Worm (Caenorhabditis elegans) whole organism, L2 larva: Measurements from ENCODE around the gene unc-31.

ENCODE experiments used
- C34F6.9 ChIP-seq: fragments of 150-350 bp; optimal IDR thresholded peaks from 2 replicates; lab custom pipeline; 2014; ENCODE audit warnings: missing biosample characterization, missing genetic modification characterization
- R02D3.7 ChIP-seq: fragments of 150-350 bp; optimal IDR thresholded peaks from 2 replicates; lab custom pipeline; 2014; ENCODE audit warnings: missing biosample characterization, missing genetic modification characterization
- ZK546.5 ChIP-seq: sonication (generic microtip); optimal IDR thresholded peaks from 2 replicates; lab custom pipeline; 2017; ENCODE audit warnings: missing biosample characterization, missing genetic modification characterization
- alr-1 ChIP-seq: fragments of 150-350 bp; optimal IDR thresholded peaks from 2 replicates; lab custom pipeline; 2014; ENCODE audit warnings: missing biosample characterization, missing genetic modification characterization
- ama-1 ChIP-seq: fragments of 150-350 bp; optimal IDR thresholded peaks from 2 replicates; lab custom pipeline; 2018; ENCODE audit warnings: inconsistent platforms
- blmp-1 ChIP-seq: sonication (generic microtip); optimal IDR thresholded peaks from 2 replicates; lab custom pipeline; 2017; ENCODE audit warnings: missing genetic modification characterization, mild to moderate bottlenecking, missing compliant biosample characterization, antibody characterized with exemption, moderate library complexity; ENCODE audit not compliant: insufficient read depth
- ceh-16 ChIP-seq: fragments of 150-350 bp; optimal IDR thresholded peaks from 2 replicates; lab custom pipeline; 2014; ENCODE audit warnings: missing biosample characterization, missing genetic modification characterization
- ceh-82 ChIP-seq: fragments of 150-350 bp; optimal IDR thresholded peaks from 2 replicates; lab custom pipeline; 2014; ENCODE audit warnings: missing biosample characterization, missing genetic modification characterization
- crh-2 ChIP-seq: sonication (generic microtip); optimal IDR thresholded peaks from 2 replicates; lab custom pipeline; 2017; ENCODE audit warnings: missing biosample characterization, missing genetic modification characterization
- elt-1 ChIP-seq: fragments of 150-350 bp; optimal IDR thresholded peaks from 2 replicates; lab custom pipeline; 2014; ENCODE audit warnings: missing biosample characterization, missing genetic modification characterization
- elt-3 ChIP-seq: sonication (generic microtip); optimal IDR thresholded peaks from 2 replicates; lab custom pipeline; 2017; ENCODE audit warnings: missing biosample characterization, missing genetic modification characterization
- fos-1 ChIP-seq: fragments of 150-350 bp; optimal IDR thresholded peaks from 2 replicates; lab custom pipeline; 2014; ENCODE audit warnings: missing biosample characterization, missing genetic modification characterization
- gmeb-1 ChIP-seq: fragments of 150-350 bp; optimal IDR thresholded peaks from 2 replicates; lab custom pipeline; 2014; ENCODE audit warnings: missing biosample characterization, missing genetic modification characterization
- lin-11 ChIP-seq: fragments of 150-350 bp; sonication (generic microtip); optimal IDR thresholded peaks from 2 replicates; lab custom pipeline; 2014; ENCODE audit warnings: missing biosample characterization, missing genetic modification characterization, inconsistent platforms, mixed read lengths
- lin-13 ChIP-seq: fragments of 150-350 bp; optimal IDR thresholded peaks from 2 replicates; lab custom pipeline; 2014; ENCODE audit warnings: missing biosample characterization, missing genetic modification reagents, missing genetic modification characterization
- lsy-2 ChIP-seq, 2 experiments: fragments of 150-350 bp in 1 of 2; sonication (generic microtip) in 1 of 2; optimal IDR thresholded peaks; 2 replicates each; lab custom pipeline; 2014 to 2017; ENCODE audit warnings: missing biosample characterization in 2 of 2, missing genetic modification characterization in 2 of 2
- mbf-1 ChIP-seq: sonication (generic microtip); optimal IDR thresholded peaks from 2 replicates; lab custom pipeline; 2017; ENCODE audit warnings: missing biosample characterization, missing genetic modification characterization
- mdl-1 ChIP-seq, 2 experiments: fragments of 150-350 bp in 1 of 2; sonication (generic microtip) in 1 of 2; optimal IDR thresholded peaks; 2 replicates each; lab custom pipeline; 2017; ENCODE audit warnings: missing biosample characterization in 2 of 2, missing genetic modification characterization in 2 of 2
- nhr-11 ChIP-seq: fragments of 150-350 bp; optimal IDR thresholded peaks from 2 replicates; lab custom pipeline; 2014; ENCODE audit warnings: missing biosample characterization, missing genetic modification characterization
- nhr-12 ChIP-seq: fragments of 150-350 bp; optimal IDR thresholded peaks from 2 replicates; lab custom pipeline; 2014; ENCODE audit warnings: missing biosample characterization, missing genetic modification characterization
- nhr-129 ChIP-seq: fragments of 150-350 bp; optimal IDR thresholded peaks from 2 replicates; lab custom pipeline; 2014; ENCODE audit warnings: missing biosample characterization, missing genetic modification characterization
- nhr-21 ChIP-seq: fragments of 150-350 bp; optimal IDR thresholded peaks from 2 replicates; lab custom pipeline; 2014; ENCODE audit warnings: missing biosample characterization, missing genetic modification characterization
- nhr-23 ChIP-seq: fragments of 150-350 bp; optimal IDR thresholded peaks from 2 replicates; lab custom pipeline; 2014; ENCODE audit warnings: missing biosample characterization, missing genetic modification reagents, missing genetic modification characterization
- nhr-237 ChIP-seq: fragments of 150-350 bp; optimal IDR thresholded peaks from 2 replicates; lab custom pipeline; 2014; ENCODE audit warnings: missing biosample characterization, missing genetic modification characterization
- nhr-25 ChIP-seq: fragments of 150-350 bp; sonication (generic microtip); optimal IDR thresholded peaks from 3 replicates; lab custom pipeline; 2014; ENCODE audit warnings: missing biosample characterization, missing genetic modification characterization
- nhr-77 ChIP-seq: fragments of 150-350 bp; optimal IDR thresholded peaks from 2 replicates; lab custom pipeline; 2014; ENCODE audit warnings: missing biosample characterization, missing genetic modification characterization
- peb-1 ChIP-seq: fragments of 150-350 bp; optimal IDR thresholded peaks from 2 replicates; lab custom pipeline; 2014; ENCODE audit warnings: missing biosample characterization, missing genetic modification characterization
- sma-3 ChIP-seq: sonication (generic microtip); optimal IDR thresholded peaks from 2 replicates; lab custom pipeline; 2016; ENCODE audit warnings: missing genetic modification reagents, missing genetic modification characterization, missing compliant biosample characterization
- unc-39 ChIP-seq: fragments of 150-350 bp; optimal IDR thresholded peaks from 2 replicates; lab custom pipeline; 2014; ENCODE audit warnings: missing biosample characterization, missing genetic modification characterization
- unc-55 ChIP-seq: fragments of 150-350 bp; sonication (generic microtip); optimal IDR thresholded peaks from 3 replicates; lab custom pipeline; 2014; ENCODE audit warnings: missing biosample characterization, missing genetic modification reagents, missing genetic modification characterization
- unc-62 ChIP-seq: fragments of 150-350 bp; optimal IDR thresholded peaks from 2 replicates; lab custom pipeline; 2014; ENCODE audit warnings: missing biosample characterization, missing genetic modification reagents, missing genetic modification characterization
- zag-1 ChIP-seq: fragments of 150-350 bp; optimal IDR thresholded peaks from 2 replicates; lab custom pipeline; 2014; ENCODE audit warnings: missing biosample characterization, missing genetic modification characterization
- ztf-1 ChIP-seq: fragments of 200-800 bp; sonication (Bioruptor generic); conservative IDR thresholded peaks from 2 replicates; pipeline ENCODE4 v1.3.6; 2022; ENCODE audit warnings: missing genetic modification characterization, missing compliant biosample characterization

Gene unc-31

ce11 chrIV:12725228-12725627 lies 48.4 kb upstream of the unc-31 start:
- no peak for TF ChIP-seq peb-1 (tag; lab: Kevin White, UChicago)
- no peak for TF ChIP-seq R02D3.7 (tag; lab: Kevin White, UChicago)
- TF ChIP-seq lsy-2 (tag; optimal IDR thresholded peaks at IDR 0.05; lab: Kevin White, UChicago): no peak
- no peak for TF ChIP-seq nhr-77
- TF ChIP-seq mdl-1 (tag; optimal IDR thresholded peaks at IDR 0.05; lab: Kevin White, UChicago): no peak
- TF ChIP-seq ZK546.5 (tag; lab: Kevin White, UChicago): no peak
- TF ChIP-seq gmeb-1 (tag; lab: Kevin White, UChicago): no peak

DNA sequence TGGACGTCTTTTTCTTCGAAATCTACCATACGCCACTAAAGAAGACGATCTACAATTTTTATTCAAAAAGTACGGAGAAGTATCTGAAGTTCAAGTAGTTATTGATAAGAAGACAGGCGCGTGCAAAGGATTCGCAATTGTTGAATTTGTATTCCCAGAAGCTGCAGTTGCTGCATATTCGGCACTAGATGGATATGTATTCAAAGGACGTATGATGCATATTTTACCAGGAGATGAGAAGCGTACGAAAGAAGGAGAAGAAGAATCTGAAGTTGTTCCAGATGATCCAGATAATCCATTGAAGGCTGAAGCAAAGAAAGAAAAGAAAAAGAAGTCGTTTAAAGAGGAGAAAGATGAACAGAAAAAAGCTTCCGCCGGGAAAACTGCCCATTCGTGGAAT lies 47.7 kb upstream of the unc-31 start:
- TF ChIP-seq nhr-11 (tag; lab: Kevin White, UChicago) (no peak), sma-3 (GFP tag; lab: Kevin White, UChicago) (no peak), mbf-1 (tag; lab: Kevin White, UChicago) (no peak), crh-2 (tag; lab: Kevin White, UChicago) (no peak), nhr-21 (no peak)

DNA sequence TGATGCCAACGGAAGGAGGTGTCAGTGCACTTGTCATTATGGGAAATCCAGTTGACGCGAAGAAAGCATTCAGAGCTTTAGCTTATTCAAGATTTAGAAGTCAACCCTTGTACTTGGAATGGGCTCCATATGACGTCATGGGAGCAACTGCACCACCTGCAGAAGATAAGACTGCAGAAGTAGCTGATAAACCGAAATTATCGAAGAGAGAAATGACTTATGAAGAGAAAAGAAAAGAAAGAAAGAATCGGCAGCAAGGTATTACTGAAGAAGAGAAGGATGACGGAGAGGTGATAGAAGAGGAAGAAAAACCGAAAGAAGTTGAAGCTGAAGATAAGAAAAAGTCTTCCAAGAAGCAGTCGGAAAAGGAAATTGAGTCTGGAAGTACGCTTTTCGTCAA lies 45.5 kb upstream of the unc-31 start:
- no peak for TF ChIP-seq alr-1 (tag; lab: Kevin White, UChicago)
- peak; percentile 80 for TF ChIP-seq fos-1

- TF ChIP-seq ceh-16 (tag; lab: Kevin White, UChicago): no peak
- no peak for TF ChIP-seq nhr-25 (tag; lab: Kevin White, UChicago)
- TF ChIP-seq elt-3 (tag; lab: Kevin White, UChicago): no peak
- no peak for TF ChIP-seq ama-1
- no peak for TF ChIP-seq elt-1 (tag; lab: Kevin White, UChicago)
Observed at ce11 chrIV:12741438-12741837, 32.2 kb upstream of the unc-31 start, which contains the start of gene T23F6.5. Gene T23F6.5, minus strand, starts transcription at chrIV:12741538.

DNA sequence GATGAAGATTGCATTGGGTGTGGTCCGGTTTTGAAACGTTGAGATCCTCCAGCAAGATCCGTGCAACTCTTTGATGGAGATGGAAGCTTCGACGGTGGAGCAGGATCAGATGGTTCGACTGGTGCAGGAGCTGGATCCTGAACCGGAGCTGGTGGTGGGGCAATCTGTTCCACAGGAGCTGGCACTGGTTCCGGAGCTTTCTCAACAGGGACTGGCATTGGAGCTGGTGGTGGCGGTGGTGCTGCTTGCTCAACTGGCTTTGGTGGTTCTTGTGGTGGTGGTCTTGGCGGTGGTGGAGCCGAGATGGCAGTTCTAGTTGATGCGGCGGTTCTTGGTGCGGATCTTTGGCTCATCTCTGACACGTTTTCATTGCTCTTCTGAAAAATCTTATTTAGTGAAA lies 30.0 kb upstream of the unc-31 start:
- TF ChIP-seq unc-39 (tag; lab: Kevin White, UChicago): no peak

DNA sequence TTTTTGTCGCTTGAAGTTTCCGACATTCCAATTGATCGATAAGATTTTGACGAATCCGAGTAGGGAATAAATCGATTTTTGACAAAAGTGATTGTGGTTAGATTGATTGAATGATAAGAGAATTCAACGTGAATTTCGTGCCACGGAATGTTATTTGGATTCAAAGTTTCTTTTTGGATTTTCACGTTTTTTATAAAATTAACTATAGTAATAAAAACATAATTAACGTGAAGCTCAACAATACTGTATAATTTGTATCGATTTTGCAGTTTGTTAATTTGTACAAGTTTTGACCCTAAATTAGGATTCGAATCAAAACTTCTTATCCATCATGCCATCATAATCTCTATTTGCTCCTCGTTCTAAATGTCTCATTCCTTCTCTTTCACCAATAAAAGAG lies 29.0 kb upstream of the unc-31 start, which contains the start of gene C36H8.1:
Gene C36H8.1, minus strand, starts transcription at position 101 of the 400 bp plus-strand sequence.
- no peak for TF ChIP-seq unc-62 (GFP tag; lab: Kevin White, UChicago)
- TF ChIP-seq, all 48 proteins: peak for 0

- TF ChIP-seq sma-3 (GFP tag; lab: Kevin White, UChicago) (no peak), lsy-2 (tag; optimal IDR thresholded peaks at IDR 0.05; lab: Kevin White, UChicago) (no peak), R02D3.7 (tag; lab: Kevin White, UChicago) (no peak), peb-1 (tag; lab: Kevin White, UChicago) (no peak), zag-1 (no peak), ceh-82 (tag; lab: Kevin White, UChicago) (no peak), lin-11 (no peak), elt-3 (tag; lab: Kevin White, UChicago) (no peak), crh-2 (tag; lab: Kevin White, UChicago) (no peak), ama-1 (no peak), ZK546.5 (tag; lab: Kevin White, UChicago) (no peak)
- TF ChIP-seq, all 48 proteins: peak for 0
Observed at ce11 chrIV:12746284-12746683, 27.4 kb upstream of the unc-31 start, which contains the start of gene inx-6. Gene inx-6, plus strand, starts transcription at chrIV:12746584.

DNA sequence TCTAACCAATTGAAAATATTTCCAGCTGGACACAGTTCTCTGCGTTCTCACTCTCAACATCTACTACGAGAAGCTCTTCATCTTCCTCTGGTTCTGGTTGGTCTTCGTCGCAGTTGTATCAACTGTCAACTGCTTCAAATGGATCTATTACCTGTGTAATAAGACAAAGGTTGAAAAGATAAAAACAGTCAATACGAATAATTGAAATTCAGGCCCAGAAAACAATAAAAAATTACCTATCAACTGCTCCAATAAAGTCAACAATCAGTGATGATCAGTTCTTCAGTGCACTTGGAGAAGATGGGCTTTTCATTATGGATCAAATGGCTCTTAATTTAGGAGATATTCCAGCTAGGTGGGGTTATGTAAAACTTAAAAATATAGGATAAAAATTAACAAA lies 24.9 kb upstream of the unc-31 start:
- no peak for TF ChIP-seq sma-3 (GFP tag; lab: Kevin White, UChicago)
- TF ChIP-seq C34F6.9 (tag; lab: Kevin White, UChicago): no peak
- TF ChIP-seq crh-2 (tag; lab: Kevin White, UChicago): no peak
- no peak for TF ChIP-seq nhr-23 (tag; lab: Kevin White, UChicago)
- TF ChIP-seq nhr-129: no peak
- no peak for TF ChIP-seq gmeb-1 (tag; lab: Kevin White, UChicago)
- no peak for TF ChIP-seq lin-13 (GFP tag; lab: Kevin White, UChicago)
- no peak for TF ChIP-seq mbf-1 (tag; lab: Kevin White, UChicago)
- no peak for TF ChIP-seq unc-39 (tag; lab: Kevin White, UChicago)
- TF ChIP-seq ZK546.5 (tag; lab: Kevin White, UChicago): no peak
- TF ChIP-seq nhr-12 (tag; lab: Kevin White, UChicago): no peak
- no peak for TF ChIP-seq ztf-1 (GFP tag; lab: Robert Waterston, UW)
- no peak for TF ChIP-seq mdl-1 (tag; optimal IDR thresholded peaks at IDR 0.05; lab: Kevin White, UChicago)
- TF ChIP-seq alr-1 (tag; lab: Kevin White, UChicago): no peak
- TF ChIP-seq peb-1 (tag; lab: Kevin White, UChicago): no peak
- TF ChIP-seq blmp-1: no peak
- TF ChIP-seq nhr-25 (tag; lab: Kevin White, UChicago): no peak
- TF ChIP-seq ama-1: no peak
- no peak for TF ChIP-seq unc-55
- TF ChIP-seq nhr-237 (tag; lab: Kevin White, UChicago): no peak
